Fruit fly (Drosophila melanogaster): ENCODE results near the gene kto.

DNA sequence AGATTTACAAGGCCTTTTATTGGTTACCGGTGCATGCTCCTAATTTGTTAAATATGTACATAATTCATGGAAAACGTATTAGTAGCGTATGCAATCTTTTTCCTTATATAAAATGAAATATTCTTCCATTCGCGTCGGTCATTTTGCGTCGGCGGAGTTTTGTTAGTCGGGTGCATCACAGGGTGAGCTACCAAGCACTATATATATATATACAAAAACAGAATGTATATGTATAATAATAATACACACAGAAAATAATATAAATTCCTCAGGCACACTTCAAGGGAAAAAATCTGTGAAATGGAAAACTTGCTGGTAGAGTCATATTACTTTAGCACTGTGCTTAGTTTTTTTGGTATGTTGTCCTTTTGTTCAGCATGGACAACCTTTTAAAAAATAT, 37.4 kb upstream of the kto start, which contains the start of gene Ir76a:
- TF ChIP-seq spab (GFP tag; optimal IDR thresholded peaks at IDR 0.05), result no peak
- TF ChIP-seq CG16779 (tag; optimal IDR thresholded peaks at IDR 0.05), result no peak
- TF ChIP-seq Hr39 (GFP tag; optimal IDR thresholded peaks at IDR 0.05), result no peak
- TF ChIP-seq CG3919 (GFP tag; optimal IDR thresholded peaks at IDR 0.05), result no peak
- no peak for TF ChIP-seq Gug (GFP tag; IDR thresholded peaks at IDR 0.05)
- no peak for TF ChIP-seq Blimp-1 (GFP tag; optimal IDR thresholded peaks at IDR 0.05)
- TF ChIP-seq CG31627 (GFP tag; optimal IDR thresholded peaks at IDR 0.05), result no peak
- no peak for TF ChIP-seq CG4318 (GFP tag; optimal IDR thresholded peaks at IDR 0.05)
- no peak for TF ChIP-seq eg (GFP tag; IDR thresholded peaks at IDR 0.05)
- TF ChIP-seq net (GFP tag; optimal IDR thresholded peaks at IDR 0.05), result no peak
- TF ChIP-seq CG10669 (GFP tag; optimal IDR thresholded peaks at IDR 0.05), result no peak
- TF ChIP-seq Lpt (GFP tag; optimal IDR thresholded peaks at IDR 0.05), result no peak

Data from whole organism, prepupa.